Worm (Caenorhabditis elegans) whole organism, L3 larva: ENCODE measurements around the gene pals-25.

Experiments used
- R02D3.7 ChIP-seq: fragments of 150-350 bp; optimal IDR thresholded peaks from 2 replicates; lab custom pipeline; 2014; ENCODE audit warnings: missing biosample characterization, missing genetic modification characterization
- ZK546.5 ChIP-seq: sonication (generic microtip); optimal IDR thresholded peaks from 2 replicates; lab custom pipeline; 2017; ENCODE audit warnings: missing biosample characterization, missing genetic modification characterization
- aly-2 ChIP-seq: fragments of 150-350 bp; optimal IDR thresholded peaks from 2 replicates; lab custom pipeline; 2014; ENCODE audit warnings: missing biosample characterization, missing genetic modification characterization
- ama-1 ChIP-seq: fragments of 150-350 bp; optimal IDR thresholded peaks from 2 replicates; lab custom pipeline; 2018
- ceh-28 ChIP-seq: fragments of 150-350 bp; optimal IDR thresholded peaks from 2 replicates; lab custom pipeline; 2014; ENCODE audit warnings: missing biosample characterization, missing genetic modification reagents, missing genetic modification characterization
- ceh-9 ChIP-seq: sonication (generic microtip); optimal IDR thresholded peaks from 2 replicates; lab custom pipeline; 2018; ENCODE audit warnings: missing biosample characterization, missing genetic modification characterization
- daf-12 ChIP-seq: fragments of 150-350 bp; optimal IDR thresholded peaks from 2 replicates; lab custom pipeline; 2014; ENCODE audit warnings: missing biosample characterization, missing genetic modification reagents, missing genetic modification characterization
- egl-27 ChIP-seq: sonication (generic microtip); optimal IDR thresholded peaks from 4 replicates; lab custom pipeline; 2017; ENCODE audit warnings: missing biosample characterization, missing genetic modification reagents, missing genetic modification characterization
- egl-5 ChIP-seq: fragments of 150-350 bp; optimal IDR thresholded peaks from 2 replicates; lab custom pipeline; 2017; ENCODE audit warnings: missing biosample characterization, missing genetic modification reagents, missing genetic modification characterization, inconsistent platforms
- elt-2 ChIP-seq: sonication (generic microtip); optimal IDR thresholded peaks from 2 replicates; lab custom pipeline; 2016; ENCODE audit warnings: missing genetic modification reagents, mild to moderate bottlenecking, missing genetic modification characterization, missing compliant biosample characterization
- elt-3 ChIP-seq, 3 experiments: fragments of 150-350 bp in 1 of 3; sonication (generic microtip) in 2 of 3; optimal IDR thresholded peaks; 2 replicates in 2 of 3; 4 replicates in 1 of 3; lab custom pipeline; 2014 to 2017; ENCODE audit warnings: missing biosample characterization in 3 of 3, missing genetic modification characterization in 3 of 3
- eor-1 ChIP-seq, 2 experiments: fragments of 150-350 bp; optimal IDR thresholded peaks; 2 replicates each; lab custom pipeline; 2014 to 2018; ENCODE audit warnings: missing biosample characterization in 2 of 2, missing genetic modification characterization in 2 of 2
- fkh-2 ChIP-seq: fragments of 150-350 bp; optimal IDR thresholded peaks from 2 replicates; lab custom pipeline; 2014; ENCODE audit warnings: missing biosample characterization, missing genetic modification reagents, missing genetic modification characterization
- fos-1 ChIP-seq: fragments of 150-350 bp; optimal IDR thresholded peaks from 2 replicates; lab custom pipeline; 2014; ENCODE audit warnings: missing biosample characterization, missing genetic modification characterization
- hmg-11 ChIP-seq: sonication (generic microtip); optimal IDR thresholded peaks from 2 replicates; lab custom pipeline; 2016; ENCODE audit warnings: missing genetic modification characterization, missing compliant biosample characterization
- jun-1 ChIP-seq: fragments of 150-350 bp; optimal IDR thresholded peaks from 2 replicates; lab custom pipeline; 2014; ENCODE audit warnings: missing biosample characterization, missing genetic modification reagents, missing genetic modification characterization
- lin-15B ChIP-seq: fragments of 150-350 bp; optimal IDR thresholded peaks from 2 replicates; lab custom pipeline; 2014; ENCODE audit warnings: missing biosample characterization, missing genetic modification characterization
- lin-39 ChIP-seq: fragments of 150-350 bp; optimal IDR thresholded peaks from 2 replicates; lab custom pipeline; 2018; ENCODE audit warnings: missing biosample characterization, missing genetic modification reagents, missing genetic modification characterization
- nhr-11 ChIP-seq: fragments of 150-350 bp; optimal IDR thresholded peaks from 2 replicates; lab custom pipeline; 2014; ENCODE audit warnings: missing biosample characterization, missing genetic modification characterization
- nhr-12 ChIP-seq: fragments of 150-350 bp; optimal IDR thresholded peaks from 2 replicates; lab custom pipeline; 2014; ENCODE audit warnings: missing biosample characterization, missing genetic modification characterization
- nhr-23 ChIP-seq: fragments of 150-350 bp; optimal IDR thresholded peaks from 2 replicates; lab custom pipeline; 2014; ENCODE audit warnings: missing biosample characterization, missing genetic modification reagents, missing genetic modification characterization
- nhr-237 ChIP-seq: fragments of 150-350 bp; optimal IDR thresholded peaks from 2 replicates; lab custom pipeline; 2014; ENCODE audit warnings: missing biosample characterization, missing genetic modification characterization
- nhr-25 ChIP-seq: sonication (generic microtip); optimal IDR thresholded peaks from 2 replicates; lab custom pipeline; 2017; ENCODE audit warnings: missing biosample characterization, missing genetic modification characterization
- nhr-67 ChIP-seq: fragments of 150-350 bp; optimal IDR thresholded peaks from 2 replicates; lab custom pipeline; 2014; ENCODE audit warnings: missing biosample characterization, missing genetic modification characterization
- nhr-77 ChIP-seq: fragments of 150-350 bp; optimal IDR thresholded peaks from 2 replicates; lab custom pipeline; 2014; ENCODE audit warnings: missing biosample characterization, missing genetic modification characterization
- pqm-1 ChIP-seq: fragments of 150-350 bp; optimal IDR thresholded peaks from 2 replicates; lab custom pipeline; 2017; ENCODE audit warnings: missing biosample characterization, missing genetic modification characterization, inconsistent platforms
- sea-2 ChIP-seq: fragments of 150-350 bp; sonication (generic microtip); optimal IDR thresholded peaks from 4 replicates; lab custom pipeline; 2014; ENCODE audit warnings: missing biosample characterization, missing genetic modification reagents, missing genetic modification characterization
- skn-1 ChIP-seq: fragments of 150-350 bp; optimal IDR thresholded peaks from 2 replicates; lab custom pipeline; 2014; ENCODE audit warnings: missing biosample characterization, missing genetic modification characterization
- snpc-4 ChIP-seq: fragments of 150-350 bp; optimal IDR thresholded peaks from 2 replicates; lab custom pipeline; 2014; ENCODE audit warnings: missing biosample characterization, missing genetic modification characterization
- unc-39 ChIP-seq: sonication (generic microtip); optimal IDR thresholded peaks from 4 replicates; lab custom pipeline; 2017; ENCODE audit warnings: missing biosample characterization, missing genetic modification characterization
- unc-62 ChIP-seq: fragments of 150-350 bp; sonication (generic microtip); optimal IDR thresholded peaks from 4 replicates; lab custom pipeline; 2014; ENCODE audit warnings: missing biosample characterization, missing genetic modification reagents, missing genetic modification characterization
- zag-1 ChIP-seq: fragments of 150-350 bp; optimal IDR thresholded peaks from 2 replicates; lab custom pipeline; 2014; ENCODE audit warnings: missing biosample characterization, missing genetic modification characterization
- ztf-11 ChIP-seq: fragments of 150-350 bp; optimal IDR thresholded peaks from 2 replicates; lab custom pipeline; 2014; ENCODE audit warnings: missing biosample characterization, missing genetic modification characterization

pals-25 gene

ce11 chrIII:146369-146768, 12.1 kb downstream of the pals-25 start, which contains the start of gene fbxb-84:
Gene fbxb-84 (minus strand): TSS chrIII:146469.
- TF ChIP-seq egl-5 (tag; lab: Kevin White, UChicago) (no peak), zag-1 (tag; lab: Kevin White, UChicago) (no peak), sea-2 (GFP tag; lab: Kevin White, UChicago) (no peak), snpc-4 (tag; lab: Kevin White, UChicago) (no peak), lin-15B (tag; lab: Kevin White, UChicago) (no peak), hmg-11 (no peak), nhr-77 (no peak), nhr-12 (tag; lab: Kevin White, UChicago) (no peak), aly-2 (no peak)

DNA sequence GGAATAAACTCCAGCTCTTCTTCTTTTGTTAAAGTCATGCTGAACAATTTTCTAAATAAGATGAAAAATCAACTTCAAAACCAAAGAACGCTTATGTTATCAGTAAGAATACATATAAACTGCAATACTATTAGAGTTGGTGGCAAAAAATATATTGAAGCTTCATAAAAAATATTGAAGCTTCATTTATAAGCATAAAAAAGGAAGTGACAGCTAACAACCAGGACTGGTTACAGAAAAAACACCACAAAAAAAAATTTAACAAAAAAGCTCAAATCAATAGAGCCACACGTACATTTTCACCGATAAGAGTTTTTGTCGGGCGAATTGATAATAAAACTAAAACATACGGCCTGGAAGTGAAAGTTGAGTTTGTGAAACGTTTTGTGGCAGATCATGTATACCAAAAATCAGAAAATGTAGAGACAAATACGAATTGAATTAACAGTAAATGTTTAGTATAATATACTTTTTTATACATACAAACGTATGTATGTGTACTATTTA, 13.3 kb downstream of the pals-25 start, which contains the start of gene sqst-5:
Gene sqst-5 (minus strand): TSS at position 51 of the 507 bp plus-strand sequence.
- TF ChIP-seq pqm-1, result peak; percentile 59
- no peak for TF ChIP-seq ceh-9 (tag; lab: Kevin White, UChicago)
- no peak for TF ChIP-seq nhr-77
- no peak for TF ChIP-seq ama-1 (lab: Kevin White, UChicago)
- no peak for TF ChIP-seq snpc-4 (tag; lab: Kevin White, UChicago)
- TF ChIP-seq nhr-12 (tag; lab: Kevin White, UChicago), result no peak
- TF ChIP-seq eor-1 (tag; optimal IDR thresholded peaks at IDR 0.05; lab: Kevin White, UChicago), result no peak
- TF ChIP-seq elt-2 (tag; lab: Kevin White, UChicago), result peak; percentile 76
- TF ChIP-seq lin-39, result no peak

ce11 chrIII:149132-149531, 14.8 kb downstream of the pals-25 start:
- TF ChIP-seq nhr-67 (no peak), fos-1 (no peak), nhr-25 (tag; lab: Kevin White, UChicago) (no peak), elt-3 (tag; optimal IDR thresholded peaks at IDR 0.05; lab: Kevin White, UChicago) (no peak), ZK546.5 (tag; lab: Kevin White, UChicago) (no peak), nhr-237 (tag; lab: Kevin White, UChicago) (no peak), ama-1 (lab: Kevin White, UChicago) (no peak), sea-2 (GFP tag; lab: Kevin White, UChicago) (no peak), nhr-23 (tag; lab: Kevin White, UChicago) (no peak), unc-62 (GFP tag; lab: Kevin White, UChicago) (no peak), eor-1 (tag; optimal IDR thresholded peaks at IDR 0.05; lab: Kevin White, UChicago) (no peak), elt-2 (tag; lab: Kevin White, UChicago) (no peak), egl-5 (tag; lab: Kevin White, UChicago) (no peak), lin-39 (no peak)
- TF ChIP-seq, all 47 proteins: peak for 0

ce11 chrIII:151084-151483, 16.8 kb downstream of the pals-25 start:
- TF ChIP-seq R02D3.7 (tag; lab: Kevin White, UChicago) (no peak), nhr-11 (tag; lab: Kevin White, UChicago) (no peak), egl-27 (tag; lab: Kevin White, UChicago) (no peak), ceh-28 (tag; lab: Kevin White, UChicago) (no peak), hmg-11 (no peak), unc-39 (no peak), snpc-4 (tag; lab: Kevin White, UChicago) (no peak), daf-12 (no peak), fkh-2 (tag; lab: Kevin White, UChicago) (no peak), eor-1 (tag; optimal IDR thresholded peaks at IDR 0.05; lab: Kevin White, UChicago) (no peak), skn-1 (tag; lab: Kevin White, UChicago) (no peak)

DNA sequence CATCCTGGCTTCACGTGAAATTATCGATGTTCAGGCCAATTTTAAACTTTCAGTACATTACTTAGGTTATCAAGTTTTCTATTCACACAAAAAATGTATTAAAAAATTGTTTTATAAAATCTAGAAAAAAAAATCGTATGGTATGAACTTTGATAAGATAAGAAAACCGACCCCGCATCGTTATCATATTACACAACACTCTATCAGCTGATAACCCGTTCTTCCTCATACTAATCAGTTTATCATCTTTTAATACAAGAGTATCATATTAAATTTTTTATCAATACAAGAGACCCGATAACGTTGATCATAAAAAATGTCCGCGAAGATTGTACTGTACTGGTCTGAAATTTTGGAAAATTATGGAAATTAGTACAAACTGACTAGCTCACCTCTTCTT, 19.9 kb downstream of the pals-25 start:
- peak in 2 of 3 experiments; percentile 1 to 56 for TF ChIP-seq elt-3 (tag; optimal IDR thresholded peaks at IDR 0.05; lab: Kevin White, UChicago)
- peak; percentile 26 for TF ChIP-seq skn-1 (tag; lab: Kevin White, UChicago)
- TF ChIP-seq jun-1 (tag; lab: Kevin White, UChicago), result peak; percentile 98
- no peak for TF ChIP-seq ztf-11
- TF ChIP-seq sea-2 (GFP tag; lab: Kevin White, UChicago), result no peak
- peak; percentile 45 for TF ChIP-seq fos-1
- peak; percentile 100 for TF ChIP-seq elt-2 (tag; lab: Kevin White, UChicago)
- peak; percentile 100 for TF ChIP-seq pqm-1
- TF ChIP-seq egl-27 (tag; lab: Kevin White, UChicago), result peak; percentile 81
- TF ChIP-seq nhr-12 (tag; lab: Kevin White, UChicago), result no peak
- TF ChIP-seq lin-39, result no peak
